Worm (Caenorhabditis elegans): ENCODE data around the gene mif-1.

DNA sequence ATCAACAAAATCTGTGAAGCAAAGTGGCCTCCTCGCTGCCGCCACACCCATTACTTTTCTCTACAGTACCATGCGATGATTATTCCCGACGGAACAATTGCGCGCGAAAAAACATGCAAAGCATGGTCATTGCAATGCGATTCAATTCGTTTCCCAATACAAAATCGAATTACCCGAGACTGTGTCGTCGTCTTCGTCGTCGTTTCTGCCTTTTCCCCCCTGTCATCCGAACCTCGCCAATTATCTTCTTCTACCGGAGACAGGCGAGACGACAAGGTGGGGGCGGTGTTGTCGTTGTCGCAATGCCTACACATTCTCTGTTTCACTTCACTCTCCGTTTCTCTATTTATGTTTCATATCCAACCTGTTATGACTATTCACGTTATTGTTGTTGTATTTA is 36.1 kb upstream of the mif-1 start:
- no peak for TF ChIP-seq nhr-76 (tag; optimal IDR thresholded peaks at IDR 0.05)
- no peak for TF ChIP-seq aha-1 (tag; optimal IDR thresholded peaks at IDR 0.05)
- no peak for TF ChIP-seq ztf-4 (tag; optimal IDR thresholded peaks at IDR 0.05)
- TF ChIP-seq nhr-19 (GFP tag; conservative IDR thresholded peaks at IDR 0.05), result no peak
- no peak for TF ChIP-seq ceh-88 (GFP tag; IDR thresholded peaks at IDR 0.05)
- TF ChIP-seq rnt-1 (tag; optimal IDR thresholded peaks at IDR 0.05), result no peak
- no peak for TF ChIP-seq ces-1 (GFP tag; optimal IDR thresholded peaks at IDR 0.05)

Measured in whole organism, L1 larva.